Worm (Caenorhabditis elegans) whole organism, L4/young adult: Measurements from ENCODE around the gene aqp-8.

Experiments used
- dao-5 ChIP-seq: sonication (generic microtip); optimal IDR thresholded peaks from 2 replicates; lab custom pipeline; 2016; ENCODE audit warnings: missing genotype, missing genetic modification characterization, moderate library complexity, missing compliant biosample characterization
- him-1 ChIP-seq: sonication (generic microtip); optimal IDR thresholded peaks from 2 replicates; lab custom pipeline; 2016; ENCODE audit warnings: missing genotype, missing genetic modification reagents, missing genetic modification characterization, missing compliant biosample characterization

DNA sequence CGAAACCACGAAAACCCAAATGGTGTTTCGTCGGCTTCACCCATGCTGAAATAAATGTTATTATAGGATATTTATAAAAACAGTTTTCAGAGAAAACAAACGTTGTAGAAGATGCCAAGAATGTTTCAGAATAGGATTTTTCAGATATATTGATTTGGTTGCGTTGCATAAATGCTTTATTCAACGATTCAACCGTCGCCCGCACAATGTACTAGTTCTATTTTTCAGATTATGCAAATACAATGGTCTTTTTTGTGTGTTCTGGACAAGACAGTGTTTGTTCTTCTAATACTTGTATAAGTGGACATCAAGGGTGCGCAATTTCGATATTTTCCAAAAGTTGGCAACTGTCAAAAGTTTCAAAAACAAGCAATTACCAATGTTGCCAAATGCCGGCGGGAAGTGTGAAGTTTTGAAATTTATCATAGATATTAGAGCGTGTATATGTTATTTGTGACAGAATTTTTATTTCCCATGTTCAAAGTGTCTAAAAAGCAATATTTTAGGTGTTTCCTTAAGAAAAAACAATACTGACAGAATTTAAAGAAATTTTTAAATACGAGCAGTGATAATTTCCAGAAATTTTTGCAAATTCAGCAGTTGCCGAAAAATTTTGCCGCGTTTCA, 13.5 kb downstream of the aqp-8 start, which contains the start of gene K02G10.5:
- no peak for TF ChIP-seq dao-5
- TF ChIP-seq him-1 (tag; lab: Kevin White, UChicago) = no peak
